Worm (Caenorhabditis elegans): ENCODE data around the gene F01F1.11.

- TF ChIP-seq ceh-88 (GFP tag; IDR thresholded peaks at IDR 0.05): no peak
- TF ChIP-seq rnt-1 (tag; optimal IDR thresholded peaks at IDR 0.05): no peak
- TF ChIP-seq unc-62 (GFP tag; optimal IDR thresholded peaks at IDR 0.05): no peak
These were observed 7.9 kb downstream of the F01F1.11 start, which contains the start of gene dnpp-1 for ce11 chrIII:5863774-5864173.
